Fruit fly (Drosophila melanogaster): Measurements from ENCODE around the gene CG33158.

The CG33158 gene

dm6 chr3L:16419059-16419773, at the start of gene CG33158, which contains the start of gene TyrRS:
Gene CG33158 (plus strand): TSS chr3L:16419597.
Gene TyrRS (minus strand): TSS chr3L:16419302.
- TF ChIP-seq h (optimal IDR thresholded peaks at IDR 0.05) (no peak), Myc (optimal IDR thresholded peaks at IDR 0.05) (no peak), psq (optimal IDR thresholded peaks at IDR 0.05) (no peak), ttk (optimal IDR thresholded peaks at IDR 0.05) (no peak), Sin3A (optimal IDR thresholded peaks at IDR 0.05) (no peak), insv (optimal IDR thresholded peaks at IDR 0.05) (no peak)

- no peak for TF ChIP-seq insv (optimal IDR thresholded peaks at IDR 0.05)
- no peak for TF ChIP-seq psq (optimal IDR thresholded peaks at IDR 0.05)
- no peak for TF ChIP-seq Myc (optimal IDR thresholded peaks at IDR 0.05)
- no peak for TF ChIP-seq ttk (optimal IDR thresholded peaks at IDR 0.05)
- TF ChIP-seq Sin3A (optimal IDR thresholded peaks at IDR 0.05), result no peak
- TF ChIP-seq h (optimal IDR thresholded peaks at IDR 0.05), result no peak
These were observed 41.3 kb upstream of the CG33158 start, which contains the start of gene roq for dm6 chr3L:16377768-16378764. Gene roq (minus strand): TSS chr3L:16378566.

- TF ChIP-seq h (optimal IDR thresholded peaks at IDR 0.05), result no peak
- no peak for TF ChIP-seq psq (optimal IDR thresholded peaks at IDR 0.05)
- no peak for TF ChIP-seq Sin3A (optimal IDR thresholded peaks at IDR 0.05)
- TF ChIP-seq Myc (optimal IDR thresholded peaks at IDR 0.05), result no peak
These were observed 38.6 kb upstream of the CG33158 start for dm6 chr3L:16380770-16381169.

dm6 chr3L:16381184-16381797, 38.1 kb upstream of the CG33158 start, which contains the start of gene Agpat4:
Gene Agpat4 (minus strand): TSS chr3L:16381570.
- TF ChIP-seq ttk (optimal IDR thresholded peaks at IDR 0.05), result no peak

dm6 chr3L:16383056-16383455, 36.3 kb upstream of the CG33158 start:
- no peak for TF ChIP-seq Myc (optimal IDR thresholded peaks at IDR 0.05)

dm6 chr3L:16384145-16384705, 35.2 kb upstream of the CG33158 start:
- TF ChIP-seq h (optimal IDR thresholded peaks at IDR 0.05), result no peak
- no peak for TF ChIP-seq Sin3A (optimal IDR thresholded peaks at IDR 0.05)
- TF ChIP-seq psq (optimal IDR thresholded peaks at IDR 0.05), result no peak
- no peak for TF ChIP-seq insv (optimal IDR thresholded peaks at IDR 0.05)
- no peak for TF ChIP-seq ttk (optimal IDR thresholded peaks at IDR 0.05)
- TF ChIP-seq Myc (optimal IDR thresholded peaks at IDR 0.05), result no peak

- TF ChIP-seq Sin3A (optimal IDR thresholded peaks at IDR 0.05), result no peak
- no peak for TF ChIP-seq psq (optimal IDR thresholded peaks at IDR 0.05)
- no peak for TF ChIP-seq Myc (optimal IDR thresholded peaks at IDR 0.05)
- TF ChIP-seq insv (optimal IDR thresholded peaks at IDR 0.05), result no peak
- TF ChIP-seq h (optimal IDR thresholded peaks at IDR 0.05), result no peak
- TF ChIP-seq ttk (optimal IDR thresholded peaks at IDR 0.05), result no peak
These were observed 34.0 kb upstream of the CG33158 start for dm6 chr3L:16385252-16385879.

- no peak for TF ChIP-seq psq (optimal IDR thresholded peaks at IDR 0.05)
- no peak for TF ChIP-seq Sin3A (optimal IDR thresholded peaks at IDR 0.05)
- no peak for TF ChIP-seq Myc (optimal IDR thresholded peaks at IDR 0.05)
- TF ChIP-seq h (optimal IDR thresholded peaks at IDR 0.05), result no peak
- TF ChIP-seq insv (optimal IDR thresholded peaks at IDR 0.05), result no peak
- TF ChIP-seq ttk (optimal IDR thresholded peaks at IDR 0.05), result no peak
These were observed 33.4 kb upstream of the CG33158 start, which contains the start of the genes Agpat3 and RAF2 for dm6 chr3L:16385880-16386584. Gene Agpat3 (minus strand): TSS chr3L:16385957. Gene RAF2 (plus strand): TSS chr3L:16386327.

- TF ChIP-seq ttk (optimal IDR thresholded peaks at IDR 0.05) (no peak), Myc (optimal IDR thresholded peaks at IDR 0.05) (no peak), Sin3A (optimal IDR thresholded peaks at IDR 0.05) (no peak), insv (optimal IDR thresholded peaks at IDR 0.05) (no peak), psq (optimal IDR thresholded peaks at IDR 0.05) (no peak), h (optimal IDR thresholded peaks at IDR 0.05) (no peak)
These were observed 28.6 kb upstream of the CG33158 start for dm6 chr3L:16390793-16391192.

dm6 chr3L:16391257-16391656, 28.1 kb upstream of the CG33158 start:
- TF ChIP-seq psq (optimal IDR thresholded peaks at IDR 0.05) (no peak), insv (optimal IDR thresholded peaks at IDR 0.05) (no peak), h (optimal IDR thresholded peaks at IDR 0.05) (no peak), Sin3A (optimal IDR thresholded peaks at IDR 0.05) (no peak), ttk (optimal IDR thresholded peaks at IDR 0.05) (no peak), Myc (optimal IDR thresholded peaks at IDR 0.05) (no peak)

Data from Kc167 (cell line).